Fruit fly (Drosophila melanogaster): ENCODE results near the gene CG1368.
A peak's percentile ranks its signal among the peaks of the same experiment; 100 is the strongest.

Gene CG1368

dm6 chrX:14218045-14218483, 43.5 kb downstream of the CG1368 start (continued):
- TF ChIP-seq chn (GFP tag; optimal IDR thresholded peaks at IDR 0.05) (peak; percentile 55), unpg (GFP tag; optimal IDR thresholded peaks at IDR 0.05) (peak; percentile 94), eve (GFP tag; optimal IDR thresholded peaks at IDR 0.05) (no peak), Antp (GFP tag; optimal IDR thresholded peaks at IDR 0.05) (peak; percentile 29), CG15479 (GFP tag; optimal IDR thresholded peaks at IDR 0.05) (no peak), salm (tag; optimal IDR thresholded peaks at IDR 0.05) (peak; percentile 86), CG15601 (tag; optimal IDR thresholded peaks at IDR 0.05) (peak; percentile 83), Mes4 (GFP tag; optimal IDR thresholded peaks at IDR 0.05) (peak; percentile 55), ems (GFP tag; optimal IDR thresholded peaks at IDR 0.05) (peak; percentile 44), Med (GFP tag) (peak; percentile 94), Lpt (GFP tag; optimal IDR thresholded peaks at IDR 0.05) (no peak), sob (GFP tag; IDR thresholded peaks at IDR 0.05) (peak; percentile 88), shn (GFP tag; optimal IDR thresholded peaks at IDR 0.05) (no peak), CG10959 (GFP tag; IDR thresholded peaks at IDR 0.05) (peak; percentile 76), sc (optimal IDR thresholded peaks at IDR 0.05) (no peak), sc (GFP tag; optimal IDR thresholded peaks at IDR 0.05) (peak; percentile 67), Rfx (GFP tag; IDR thresholded peaks at IDR 0.05) (peak; percentile 92), gsb-n (tag; optimal IDR thresholded peaks at IDR 0.05) (peak; percentile 89), CG11504 (tag; optimal IDR thresholded peaks at IDR 0.05) (peak; percentile 93), slou (GFP tag; optimal IDR thresholded peaks at IDR 0.05) (peak; percentile 82), pb (GFP tag; optimal IDR thresholded peaks at IDR 0.05) (no peak), Awh (GFP tag; IDR thresholded peaks at IDR 0.05) (peak; percentile 84), CG4854 (GFP tag; optimal IDR thresholded peaks at IDR 0.05) (peak; percentile 57), wor (GFP tag; IDR thresholded peaks at IDR 0.05) (peak; percentile 74), H2.0 (GFP tag; IDR thresholded peaks at IDR 0.05) (peak; percentile 88), wdn (GFP tag; IDR thresholded peaks at IDR 0.05) (peak; percentile 82), YL-1 (GFP tag; optimal IDR thresholded peaks at IDR 0.05) (peak; percentile 23), repo (GFP tag; optimal IDR thresholded peaks at IDR 0.05) (peak; percentile 35), Bgb (GFP tag; IDR thresholded peaks at IDR 0.05; ENCODE audit: partially characterized antibody) (no peak), CG14441 (GFP tag; IDR thresholded peaks at IDR 0.05) (peak; percentile 83), Dek (tag; optimal IDR thresholded peaks at IDR 0.05) (peak; percentile 87), CG2199 (GFP tag; IDR thresholded peaks at IDR 0.05) (peak; percentile 50; the same call in 1 of the 3 replicates), CG17359 (tag; optimal IDR thresholded peaks at IDR 0.05) (peak; percentile 90), nom (GFP tag; optimal IDR thresholded peaks at IDR 0.05) (peak; percentile 96), Dbx (GFP tag; IDR thresholded peaks at IDR 0.05) (peak; percentile 87), CG3847 (GFP tag; IDR thresholded peaks at IDR 0.05) (peak; percentile 85), NK7.1 (GFP tag; optimal IDR thresholded peaks at IDR 0.05) (peak; percentile 15), CkIIα-i1 (GFP tag; IDR thresholded peaks at IDR 0.05) (no peak), CG18011 (GFP tag; optimal IDR thresholded peaks at IDR 0.05) (peak; percentile 63), bowl (GFP tag; IDR thresholded peaks at IDR 0.05) (peak; percentile 61; the same call in 1 of the 2 replicates), CG30403 (GFP tag; optimal IDR thresholded peaks at IDR 0.05) (peak; percentile 91), CG18262 (tag; optimal IDR thresholded peaks at IDR 0.05) (peak; percentile 90), Hsf (GFP tag; optimal IDR thresholded peaks at IDR 0.05) (peak; percentile 82), esg (GFP tag; conservative IDR thresholded peaks at IDR 0.05) (peak; percentile 78), slbo (GFP tag; IDR thresholded peaks at IDR 0.05) (peak; percentile 89), CG4707 (GFP tag; optimal IDR thresholded peaks at IDR 0.05) (peak; percentile 44), Stat92E (GFP tag; optimal IDR thresholded peaks at IDR 0.05) (peak in 1 of 3 experiments; percentile 8), CG8924 (tag; optimal IDR thresholded peaks at IDR 0.05) (peak; percentile 92), Taf1 (GFP tag; IDR thresholded peaks at IDR 0.05) (peak; percentile 74), trem (tag; optimal IDR thresholded peaks at IDR 0.05) (peak; percentile 82), otp (GFP tag; IDR thresholded peaks at IDR 0.05) (peak; percentile 78; the same call in 2 of the 3 replicates), CG10267 (tag; optimal IDR thresholded peaks at IDR 0.05) (peak; percentile 85)

Measured in whole organism, embryonic.